Fruit fly (Drosophila melanogaster): ENCODE measurements around the gene CG3610.

- TF ChIP-seq EcR (GFP tag; optimal IDR thresholded peaks at IDR 0.05): no peak
- TF ChIP-seq usp (GFP tag; optimal IDR thresholded peaks at IDR 0.05): no peak
- no peak for TF ChIP-seq pan (optimal IDR thresholded peaks at IDR 0.05)
- TF ChIP-seq psq (optimal IDR thresholded peaks at IDR 0.05): no peak
Measured at dm6 chr3R:14879207-14879863, 34.5 kb downstream of the CG3610 start, which contains the start of gene CG3631.

Measured in whole organism.